Worm (Caenorhabditis elegans) whole organism, early embryonic: Measurements from ENCODE around the gene Y102E9.3.

Experiments
- B0310.2 ChIP-seq: sonication (generic microtip); optimal IDR thresholded peaks from 2 replicates; lab custom pipeline; 2016; ENCODE audit warnings: mild to moderate bottlenecking, missing genetic modification characterization, missing compliant biosample characterization
- F13C5.2 ChIP-seq: sonication (generic microtip); optimal IDR thresholded peaks from 2 replicates; lab custom pipeline; 2017; ENCODE audit warnings: mild to moderate bottlenecking, missing genetic modification characterization, inconsistent platforms, missing compliant biosample characterization
- aly-1 ChIP-seq: sonication (generic microtip); optimal IDR thresholded peaks from 2 replicates; lab custom pipeline; 2016; ENCODE audit warnings: missing genetic modification characterization, missing compliant biosample characterization
- ama-1 ChIP-seq: fragments of 150-350 bp; optimal IDR thresholded peaks from 2 replicates; lab custom pipeline; 2014
- ceh-13 ChIP-seq: fragments of 200-800 bp; sonication (Bioruptor generic); optimal IDR thresholded peaks from 2 replicates; lab custom pipeline; 2018; ENCODE audit warnings: mild to moderate bottlenecking, missing genetic modification characterization, missing compliant biosample characterization
- ceh-36 ChIP-seq: sonication (generic microtip); optimal IDR thresholded peaks from 2 replicates; lab custom pipeline; 2016; ENCODE audit warnings: missing genetic modification characterization, inconsistent platforms, missing compliant biosample characterization
- ets-7 ChIP-seq: sonication (generic microtip); optimal IDR thresholded peaks from 2 replicates; lab custom pipeline; 2016; ENCODE audit warnings: missing genotype, missing genetic modification characterization, missing compliant biosample characterization
- flt-1 ChIP-seq: fragments of 200-800 bp; sonication (Bioruptor generic); IDR thresholded peaks from 2 replicates; pipeline ENCODE4 v1.3.6; 2022; ENCODE audit warnings: missing genetic modification characterization, missing compliant biosample characterization
- hmbx-1 ChIP-seq: sonication (generic microtip); optimal IDR thresholded peaks from 2 replicates; lab custom pipeline; 2016; ENCODE audit warnings: mild to moderate bottlenecking, missing genetic modification characterization, missing compliant biosample characterization
- hmg-4 ChIP-seq: fragments of 200-800 bp; sonication (Bioruptor generic); optimal IDR thresholded peaks from 2 replicates; lab custom pipeline; 2018; ENCODE audit warnings: mild to moderate bottlenecking, missing genetic modification characterization, missing compliant biosample characterization
- hnd-1 ChIP-seq: sonication (generic microtip); optimal IDR thresholded peaks from 2 replicates; lab custom pipeline; 2016; ENCODE audit warnings: missing genetic modification characterization, missing compliant biosample characterization
- pes-1 ChIP-seq: fragments of 200-800 bp; sonication (Bioruptor generic); IDR thresholded peaks from 2 replicates; pipeline ENCODE4 v1.3.6; 2022; ENCODE audit warnings: missing genetic modification reagents, missing genetic modification characterization, missing compliant biosample characterization
- scrt-1 ChIP-seq: fragments of 200-800 bp; sonication (Bioruptor generic); IDR thresholded peaks from 2 replicates; pipeline ENCODE4 v1.3.6; 2022; ENCODE audit warnings: missing genetic modification characterization, missing compliant biosample characterization
- sea-1 ChIP-seq: fragments of 200-800 bp; sonication (Bioruptor generic); conservative IDR thresholded peaks from 2 replicates; pipeline ENCODE4 v1.3.6; 2022; ENCODE audit warnings: missing genetic modification characterization, missing compliant biosample characterization
- tbx-11 ChIP-seq: fragments of 200-800 bp; sonication (Bioruptor generic); IDR thresholded peaks from 2 replicates; pipeline ENCODE4 v1.3.6; 2022; ENCODE audit warnings: missing genetic modification characterization, missing compliant biosample characterization
- tbx-37 ChIP-seq: fragments of 200-800 bp; sonication (Bioruptor generic); conservative IDR thresholded peaks from 2 replicates; pipeline ENCODE4 v1.3.6; 2022; ENCODE audit warnings: missing genetic modification reagents, missing genetic modification characterization, missing compliant biosample characterization
- tra-4 ChIP-seq: sonication (generic microtip); optimal IDR thresholded peaks from 2 replicates; lab custom pipeline; 2017; ENCODE audit warnings: missing genetic modification characterization, missing compliant biosample characterization

Y102E9.3 gene

ce11 chrIII:6734420-6734819 is at the start of gene Y102E9.3:
Gene Y102E9.3 (minus strand): TSS chrIII:6734520.
- TF ChIP-seq pes-1 (GFP tag; lab: Robert Waterston, UW): no peak
- no peak for TF ChIP-seq sea-1 (GFP tag; lab: Robert Waterston, UW)
- no peak for TF ChIP-seq tbx-37 (GFP tag; lab: Robert Waterston, UW)
- no peak for TF ChIP-seq tra-4
- no peak for TF ChIP-seq flt-1 (GFP tag; lab: Robert Waterston, UW)

ce11 chrIII:6756769-6757168 is 22.4 kb upstream of the Y102E9.3 start:
- TF ChIP-seq tra-4 (no peak), aly-1 (tag; lab: Kevin White, UChicago) (no peak), ama-1 (lab: Kevin White, UChicago) (no peak), scrt-1 (GFP tag; lab: Robert Waterston, UW) (no peak), tbx-37 (GFP tag; lab: Robert Waterston, UW) (no peak), ceh-13 (GFP tag; lab: Kevin White, UChicago) (no peak), tbx-11 (no peak), hnd-1 (no peak), hmbx-1 (tag; lab: Kevin White, UChicago) (no peak), pes-1 (GFP tag; lab: Robert Waterston, UW) (no peak), flt-1 (GFP tag; lab: Robert Waterston, UW) (no peak), ets-7 (no peak)

ce11 chrIII:6752612-6753011 is 18.3 kb upstream of the Y102E9.3 start:
- no peak for TF ChIP-seq hnd-1
- no peak for TF ChIP-seq tbx-11
- no peak for TF ChIP-seq tra-4
- no peak for TF ChIP-seq scrt-1 (GFP tag; lab: Robert Waterston, UW)
- TF ChIP-seq ets-7: no peak
- TF ChIP-seq F13C5.2 (tag; lab: Kevin White, UChicago): no peak
- no peak for TF ChIP-seq sea-1 (GFP tag; lab: Robert Waterston, UW)
- TF ChIP-seq flt-1 (GFP tag; lab: Robert Waterston, UW): no peak
- TF ChIP-seq ama-1 (lab: Kevin White, UChicago): no peak
- no peak for TF ChIP-seq tbx-37 (GFP tag; lab: Robert Waterston, UW)
- no peak for TF ChIP-seq hmbx-1 (tag; lab: Kevin White, UChicago)
- no peak for TF ChIP-seq B0310.2 (tag; lab: Kevin White, UChicago)
- no peak for TF ChIP-seq hmg-4 (GFP tag; lab: Kevin White, UChicago)
- no peak for TF ChIP-seq ceh-36 (tag; lab: Kevin White, UChicago)
- TF ChIP-seq aly-1 (tag; lab: Kevin White, UChicago): no peak
- no peak for TF ChIP-seq ceh-13 (GFP tag; lab: Kevin White, UChicago)
- no peak for TF ChIP-seq pes-1 (GFP tag; lab: Robert Waterston, UW)

ce11 chrIII:6746668-6747067 is 12.3 kb upstream of the Y102E9.3 start:
- TF ChIP-seq sea-1 (GFP tag; lab: Robert Waterston, UW) (no peak), ets-7 (no peak), ama-1 (lab: Kevin White, UChicago) (no peak), ceh-36 (tag; lab: Kevin White, UChicago) (no peak), scrt-1 (GFP tag; lab: Robert Waterston, UW) (no peak), tbx-11 (no peak), F13C5.2 (tag; lab: Kevin White, UChicago) (no peak), ceh-13 (GFP tag; lab: Kevin White, UChicago) (no peak), flt-1 (GFP tag; lab: Robert Waterston, UW) (no peak), hnd-1 (no peak), hmbx-1 (tag; lab: Kevin White, UChicago) (no peak), B0310.2 (tag; lab: Kevin White, UChicago) (no peak), aly-1 (tag; lab: Kevin White, UChicago) (no peak), tra-4 (no peak), pes-1 (GFP tag; lab: Robert Waterston, UW) (no peak), tbx-37 (GFP tag; lab: Robert Waterston, UW) (no peak), hmg-4 (GFP tag; lab: Kevin White, UChicago) (no peak)

ce11 chrIII:6746008-6746407 is 11.7 kb upstream of the Y102E9.3 start, which contains the start of gene dig-1:
Gene dig-1 (plus strand): TSS chrIII:6746308.
- TF ChIP-seq tbx-11 (no peak), ceh-36 (tag; lab: Kevin White, UChicago) (no peak), scrt-1 (GFP tag; lab: Robert Waterston, UW) (no peak), hnd-1 (no peak), pes-1 (GFP tag; lab: Robert Waterston, UW) (no peak), ets-7 (no peak), hmg-4 (GFP tag; lab: Kevin White, UChicago) (no peak), F13C5.2 (tag; lab: Kevin White, UChicago) (no peak), aly-1 (tag; lab: Kevin White, UChicago) (no peak), hmbx-1 (tag; lab: Kevin White, UChicago) (no peak), ceh-13 (GFP tag; lab: Kevin White, UChicago) (no peak), tbx-37 (GFP tag; lab: Robert Waterston, UW) (no peak), flt-1 (GFP tag; lab: Robert Waterston, UW) (no peak), B0310.2 (tag; lab: Kevin White, UChicago) (no peak), tra-4 (no peak), ama-1 (lab: Kevin White, UChicago) (no peak), sea-1 (GFP tag; lab: Robert Waterston, UW) (no peak)

ce11 chrIII:6742597-6742996 is 8.3 kb upstream of the Y102E9.3 start:
- TF ChIP-seq aly-1 (tag; lab: Kevin White, UChicago): no peak
- TF ChIP-seq B0310.2 (tag; lab: Kevin White, UChicago): no peak
- TF ChIP-seq tbx-11: no peak
- TF ChIP-seq F13C5.2 (tag; lab: Kevin White, UChicago): no peak
- no peak for TF ChIP-seq sea-1 (GFP tag; lab: Robert Waterston, UW)
- no peak for TF ChIP-seq ceh-13 (GFP tag; lab: Kevin White, UChicago)
- no peak for TF ChIP-seq hmbx-1 (tag; lab: Kevin White, UChicago)
- TF ChIP-seq scrt-1 (GFP tag; lab: Robert Waterston, UW): no peak

ce11 chrIII:6740072-6740471 is 5.8 kb upstream of the Y102E9.3 start:
- TF ChIP-seq tra-4 (no peak), scrt-1 (GFP tag; lab: Robert Waterston, UW) (no peak), hmbx-1 (tag; lab: Kevin White, UChicago) (no peak), pes-1 (GFP tag; lab: Robert Waterston, UW) (no peak), tbx-11 (no peak), flt-1 (GFP tag; lab: Robert Waterston, UW) (no peak), tbx-37 (GFP tag; lab: Robert Waterston, UW) (no peak), ama-1 (lab: Kevin White, UChicago) (no peak), aly-1 (tag; lab: Kevin White, UChicago) (no peak), ceh-13 (GFP tag; lab: Kevin White, UChicago) (no peak), B0310.2 (tag; lab: Kevin White, UChicago) (no peak), ets-7 (no peak), hmg-4 (GFP tag; lab: Kevin White, UChicago) (no peak), sea-1 (GFP tag; lab: Robert Waterston, UW) (no peak)
